Worm (Caenorhabditis elegans): ENCODE measurements around the gene clec-61.
A peak's percentile ranks its signal among the peaks of the same experiment; 100 is the strongest.

Gene clec-61

DNA sequence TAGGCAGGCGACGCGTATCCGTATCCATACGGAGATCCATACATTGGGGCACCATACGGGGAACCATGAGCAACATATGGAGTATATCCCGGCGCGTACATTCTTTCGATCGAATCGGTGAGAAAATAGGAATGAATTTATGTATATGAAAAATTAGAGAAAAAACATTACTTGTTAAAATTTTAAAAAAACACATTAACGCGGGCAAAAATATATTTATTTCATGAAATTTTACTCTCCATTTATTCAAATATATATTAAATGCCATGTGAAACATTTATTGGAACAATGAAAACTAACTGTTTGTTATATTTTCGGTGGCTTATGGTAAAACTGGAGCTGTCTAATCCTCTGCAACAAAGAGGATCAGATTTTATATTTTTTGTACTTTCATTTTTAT lies 18.5 kb downstream of the clec-61 start, which contains the start of gene ZK666.2:
Gene ZK666.2, minus strand, starts transcription at position 101 of the 400 bp plus-strand sequence.
- TF ChIP-seq hif-1 (tag; optimal IDR thresholded peaks at IDR 0.05) (no peak), dve-1 (tag; optimal IDR thresholded peaks at IDR 0.05; ENCODE audit: insufficient read depth) (no peak), daf-8 (GFP tag; IDR thresholded peaks at IDR 0.05) (no peak), fos-1 (tag; optimal IDR thresholded peaks at IDR 0.05) (no peak), mes-2 (tag; optimal IDR thresholded peaks at IDR 0.05; ENCODE audit: poor library complexity, severe bottlenecking) (no peak)

DNA sequence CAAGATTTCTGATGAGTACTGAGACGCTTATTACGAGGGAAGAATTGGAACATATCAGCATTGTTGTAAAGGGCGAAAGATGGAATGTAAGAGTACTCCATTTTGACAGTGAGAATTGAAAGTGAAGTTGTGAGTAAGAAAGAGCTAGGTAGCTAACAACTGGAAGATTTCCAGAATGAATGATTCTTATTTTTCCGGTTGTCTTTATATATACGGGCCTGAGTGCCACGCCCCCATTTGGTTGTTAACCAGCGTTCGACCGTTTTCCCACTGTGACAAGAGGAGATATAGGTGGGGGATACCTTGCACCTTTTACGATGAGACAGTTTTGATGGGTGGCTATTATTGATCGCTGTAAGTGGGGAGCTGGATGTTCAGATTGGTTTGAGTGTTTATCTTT lies 19.1 kb downstream of the clec-61 start, which contains the start of gene ZK666.1:
Gene ZK666.1, minus strand, starts transcription at position 101 of the 400 bp plus-strand sequence.
- no peak for TF ChIP-seq zfp-3 (GFP tag; conservative IDR thresholded peaks at IDR 0.05)
- no peak for TF ChIP-seq dmd-6 (GFP tag; IDR thresholded peaks at IDR 0.05)
- TF ChIP-seq ZK546.5 (tag; optimal IDR thresholded peaks at IDR 0.05): no peak
- no peak for TF ChIP-seq lir-3 (tag; optimal IDR thresholded peaks at IDR 0.05)
- TF ChIP-seq F49E8.2 (tag; optimal IDR thresholded peaks at IDR 0.05; ENCODE audit: borderline replicate concordance): no peak
- no peak for TF ChIP-seq Y75B8A.6 (GFP tag; IDR thresholded peaks at IDR 0.05)
- no peak for TF ChIP-seq ztf-7 (tag; optimal IDR thresholded peaks at IDR 0.05)
- TF ChIP-seq ceh-32 (tag; optimal IDR thresholded peaks at IDR 0.05; ENCODE audit: poor library complexity): no peak
- TF ChIP-seq T20F7.1 (GFP tag; optimal IDR thresholded peaks at IDR 0.05): no peak
- TF ChIP-seq zip-2 (tag; optimal IDR thresholded peaks at IDR 0.05): no peak
- TF ChIP-seq nhr-237 (tag; optimal IDR thresholded peaks at IDR 0.05): no peak
- no peak for TF ChIP-seq nhr-25 (tag; optimal IDR thresholded peaks at IDR 0.05; ENCODE audit: borderline replicate concordance, insufficient read depth)

DNA sequence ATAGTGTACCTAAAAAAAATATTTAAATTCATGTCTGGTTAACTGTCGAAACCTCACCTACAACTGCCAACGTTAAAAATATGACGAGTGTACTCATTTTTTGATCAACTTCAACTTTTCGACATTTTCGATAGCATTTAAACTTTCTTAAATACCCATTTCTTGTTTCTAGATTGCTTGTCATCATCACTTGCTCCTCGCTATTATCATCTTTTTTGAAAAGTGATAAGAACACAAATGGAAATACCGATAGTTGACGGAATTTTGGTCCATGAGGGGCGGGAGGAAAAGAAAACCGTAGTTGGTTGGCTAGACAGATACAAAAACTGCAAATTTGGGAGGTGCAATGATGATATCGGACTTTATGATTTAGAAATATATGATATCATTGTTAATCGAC lies 20.2 kb downstream of the clec-61 start, which contains the start of gene clec-143:
Gene clec-143, minus strand, starts transcription at position 139 of the 400 bp plus-strand sequence.
- TF ChIP-seq nhr-28 (tag; optimal IDR thresholded peaks at IDR 0.05) (peak; percentile 45), unc-62 (GFP tag; optimal IDR thresholded peaks at IDR 0.05 in 1 of 2) (peak in 1 of 2 experiments; percentile 67), unc-62 (tag; optimal IDR thresholded peaks at IDR 0.05) (no peak), unc-130 (GFP tag; optimal IDR thresholded peaks at IDR 0.05) (no peak), R02D3.7 (tag; optimal IDR thresholded peaks at IDR 0.05) (no peak), pqm-1 (tag; optimal IDR thresholded peaks at IDR 0.05) (peak; percentile 88), ceh-28 (tag; optimal IDR thresholded peaks at IDR 0.05) (no peak)

DNA sequence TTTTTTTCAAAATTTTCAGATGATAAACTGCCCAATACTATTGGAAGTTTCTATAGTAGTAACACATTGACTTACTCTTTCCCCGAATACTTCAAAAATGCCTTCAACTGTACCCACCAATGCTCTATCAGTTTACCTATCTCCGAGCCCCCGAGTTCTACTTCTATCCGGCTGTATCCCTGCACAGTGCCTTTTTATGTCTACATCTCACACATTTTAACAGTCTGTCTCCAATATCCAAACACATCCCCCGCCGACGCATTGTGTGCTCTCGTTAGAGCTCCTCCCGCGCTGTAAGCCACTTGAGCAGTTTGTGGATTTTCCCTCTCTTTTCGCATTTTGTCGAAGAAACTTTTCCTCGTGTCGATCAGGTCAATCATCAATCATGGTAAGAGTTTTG lies 23.8 kb downstream of the clec-61 start, which contains the start of gene tnc-2:
Gene tnc-2, plus strand, starts transcription at position 301 of the 400 bp plus-strand sequence.
- no peak for TF ChIP-seq hmg-1.1 (GFP tag; IDR thresholded peaks at IDR 0.05)
- no peak for TF ChIP-seq lim-7 (GFP tag; IDR thresholded peaks at IDR 0.05)
- no peak for TF ChIP-seq lin-13 (GFP tag; optimal IDR thresholded peaks at IDR 0.05)
- TF ChIP-seq unc-62 (GFP tag; optimal IDR thresholded peaks at IDR 0.05 in 1 of 2): no peak
- TF ChIP-seq unc-62 (tag; optimal IDR thresholded peaks at IDR 0.05): no peak
- no peak for TF ChIP-seq F26F4.8 (GFP tag; conservative IDR thresholded peaks at IDR 0.05)
- no peak for TF ChIP-seq ama-1 (optimal IDR thresholded peaks at IDR 0.05)
- no peak for TF ChIP-seq tag-97 (GFP tag; IDR thresholded peaks at IDR 0.05)
- TF ChIP-seq hlh-30 (tag; optimal IDR thresholded peaks at IDR 0.05; ENCODE audit: insufficient read depth): no peak
- TF ChIP-seq mep-1 (tag; optimal IDR thresholded peaks at IDR 0.05): no peak
- TF ChIP-seq nhr-28 (tag; optimal IDR thresholded peaks at IDR 0.05): no peak

DNA sequence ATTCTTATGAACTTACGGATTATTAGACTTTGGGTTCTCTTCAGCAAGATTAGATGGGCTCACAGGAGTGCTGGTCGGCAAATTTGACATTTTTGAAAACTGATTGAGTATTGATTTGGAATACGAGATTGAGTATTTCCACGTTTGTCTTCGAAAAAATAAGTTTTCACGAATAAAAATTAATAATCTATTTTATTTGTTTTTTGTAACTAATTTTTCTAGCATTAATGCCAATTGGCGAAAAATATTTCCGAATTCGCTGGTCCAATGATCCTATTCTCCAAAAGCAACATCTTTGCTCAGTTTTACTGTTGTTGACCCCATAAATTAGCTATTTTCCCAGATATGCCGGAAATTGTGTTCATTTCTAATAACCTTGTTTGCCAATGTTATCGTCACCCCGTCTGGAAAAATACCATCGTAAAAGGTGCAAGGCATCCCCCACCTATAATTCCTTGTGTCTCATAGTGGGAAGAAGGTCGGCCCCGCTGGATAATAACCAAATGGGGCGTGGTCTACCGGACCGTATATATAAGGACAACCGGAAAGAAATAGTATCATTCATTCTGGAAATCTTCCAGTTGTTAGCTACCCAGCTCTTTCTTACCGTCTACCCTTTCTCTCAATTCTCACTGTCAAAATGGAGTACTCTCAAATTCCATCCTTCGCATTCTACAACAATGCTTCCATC lies 26.0 kb downstream of the clec-61 start, which contains the start of the genes ZK673.6 and sdz-37:
Gene ZK673.6, minus strand, starts transcription at position 101 of the 691 bp plus-strand sequence.
Gene sdz-37, plus strand, starts transcription at position 641 of the 691 bp plus-strand sequence.
- no peak for TF ChIP-seq ces-1 (GFP tag; optimal IDR thresholded peaks at IDR 0.05)
- TF ChIP-seq daf-12 (tag; optimal IDR thresholded peaks at IDR 0.05): no peak
- no peak for TF ChIP-seq set-16 (GFP tag; IDR thresholded peaks at IDR 0.05)
- TF ChIP-seq cey-2 (tag; optimal IDR thresholded peaks at IDR 0.05; ENCODE audit: borderline replicate concordance, insufficient read depth): no peak
- TF ChIP-seq pha-4 (GFP tag; IDR thresholded peaks at IDR 0.05): no peak
- no peak for TF ChIP-seq pha-4 (tag; optimal IDR thresholded peaks at IDR 0.05)
- TF ChIP-seq spr-1 (tag; optimal IDR thresholded peaks at IDR 0.05): no peak

Measured in whole organism, L4 larva.